Worm (Caenorhabditis elegans): ENCODE results near the gene srx-78.
A peak's percentile ranks its signal among the peaks of the same experiment; 100 is the strongest.

- TF ChIP-seq pha-4 (tag; optimal IDR thresholded peaks at IDR 0.05) (peak; percentile 93), nhr-237 (tag; optimal IDR thresholded peaks at IDR 0.05) (no peak), snpc-4 (tag; optimal IDR thresholded peaks at IDR 0.05) (peak; percentile 71), ztf-4 (tag; optimal IDR thresholded peaks at IDR 0.05) (no peak), unc-62 (GFP tag; optimal IDR thresholded peaks at IDR 0.05) (no peak), egl-27 (tag; optimal IDR thresholded peaks at IDR 0.05) (no peak), ZK546.5 (tag; optimal IDR thresholded peaks at IDR 0.05) (no peak), fkh-10 (GFP tag; optimal IDR thresholded peaks at IDR 0.05) (no peak), lin-39 (tag; optimal IDR thresholded peaks at IDR 0.05) (no peak), skn-1 (tag; optimal IDR thresholded peaks at IDR 0.05) (no peak)
Measured at ce11 chrV:15143798-15144197, 48.9 kb downstream of the srx-78 start, which contains the start of gene K08F9.4.
